Worm (Caenorhabditis elegans): ENCODE measurements around the gene srg-46.

The srg-46 gene

DNA sequence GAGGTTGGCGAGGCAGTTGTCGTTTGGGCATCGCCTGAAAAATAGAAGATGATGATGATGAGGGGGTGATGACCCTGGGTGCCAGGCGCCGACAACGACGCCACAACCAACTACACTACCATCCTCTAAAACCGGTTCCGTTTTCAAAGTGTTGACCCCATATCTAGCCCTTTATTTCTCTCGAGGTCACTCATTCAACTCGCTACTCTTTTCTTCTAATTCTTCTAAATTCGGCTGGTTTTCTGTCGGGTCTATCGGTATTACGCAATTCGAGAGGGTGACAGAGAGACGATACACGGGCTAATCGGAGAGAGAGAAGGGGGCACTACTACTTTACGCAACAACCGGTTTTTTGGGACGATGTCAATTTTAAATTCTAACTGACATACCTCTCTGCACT lies 7.8 kb downstream of the srg-46 start (continued):
- no peak for TF ChIP-seq F10B5.3 (tag; optimal IDR thresholded peaks at IDR 0.05)
- no peak for TF ChIP-seq ceh-28 (tag; optimal IDR thresholded peaks at IDR 0.05)
- TF ChIP-seq nhr-77 (tag; optimal IDR thresholded peaks at IDR 0.05) = no peak
- peak; percentile 26 for TF ChIP-seq dve-1 (tag; optimal IDR thresholded peaks at IDR 0.05; ENCODE audit: insufficient read depth)
- no peak for TF ChIP-seq F26F4.8 (GFP tag; conservative IDR thresholded peaks at IDR 0.05)
- TF ChIP-seq lin-29 (GFP tag; IDR thresholded peaks at IDR 0.05) = no peak
- no peak for TF ChIP-seq ztf-11 (tag; optimal IDR thresholded peaks at IDR 0.05)
- TF ChIP-seq saeg-2 (GFP tag; IDR thresholded peaks at IDR 0.05) = no peak
- no peak for TF ChIP-seq T20F7.1 (GFP tag; optimal IDR thresholded peaks at IDR 0.05)

DNA sequence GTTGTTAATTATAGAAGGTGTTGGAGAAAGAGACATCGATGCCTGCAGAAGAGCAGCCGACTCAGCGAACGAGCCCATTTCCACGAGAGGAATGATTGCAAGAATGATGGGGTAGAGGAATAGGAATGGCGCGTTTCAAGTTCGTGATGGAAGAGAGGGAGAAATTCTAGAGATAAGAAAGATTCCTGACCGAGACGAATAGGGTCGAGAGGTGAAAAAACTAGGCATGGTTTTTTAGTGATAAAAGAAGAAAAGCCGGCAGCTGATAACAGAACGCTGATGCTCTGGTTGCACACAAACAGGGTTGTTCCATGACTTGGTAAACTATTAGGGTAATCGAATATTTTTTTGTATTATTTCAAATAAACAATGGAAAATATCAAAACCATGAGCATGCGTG lies 9.3 kb downstream of the srg-46 start:
- TF ChIP-seq zip-2 (tag; optimal IDR thresholded peaks at IDR 0.05) = no peak
- TF ChIP-seq nhr-111 (GFP tag; optimal IDR thresholded peaks at IDR 0.05) = no peak
- TF ChIP-seq ctbp-1 (GFP tag; IDR thresholded peaks at IDR 0.05) = no peak
- no peak for TF ChIP-seq spr-3 (GFP tag; optimal IDR thresholded peaks at IDR 0.05)
- TF ChIP-seq ZK546.5 (tag; optimal IDR thresholded peaks at IDR 0.05) = no peak
- no peak for TF ChIP-seq ces-1 (GFP tag; optimal IDR thresholded peaks at IDR 0.05)
- TF ChIP-seq fos-1 (tag; optimal IDR thresholded peaks at IDR 0.05) = no peak
- TF ChIP-seq F10B5.3 (tag; optimal IDR thresholded peaks at IDR 0.05) = no peak
- TF ChIP-seq dpl-1 (GFP tag; optimal IDR thresholded peaks at IDR 0.05) = no peak
- no peak for TF ChIP-seq gei-8 (GFP tag; optimal IDR thresholded peaks at IDR 0.05)
- no peak for TF ChIP-seq snpc-4 (tag; optimal IDR thresholded peaks at IDR 0.05)
- TF ChIP-seq hlh-30 (tag; optimal IDR thresholded peaks at IDR 0.05; ENCODE audit: insufficient read depth) = peak; percentile 29
- no peak for TF ChIP-seq duxl-1 (tag; optimal IDR thresholded peaks at IDR 0.05; ENCODE audit: poor library complexity)
- no peak for TF ChIP-seq Y105C5A.15 (GFP tag; IDR thresholded peaks at IDR 0.05)
- no peak for TF ChIP-seq T20F7.1 (GFP tag; optimal IDR thresholded peaks at IDR 0.05)
- TF ChIP-seq ceh-20 (GFP tag; IDR thresholded peaks at IDR 0.05) = no peak
- TF ChIP-seq lir-3 (tag; optimal IDR thresholded peaks at IDR 0.05) = no peak
- no peak for TF ChIP-seq F49E8.2 (tag; optimal IDR thresholded peaks at IDR 0.05; ENCODE audit: borderline replicate concordance)
- TF ChIP-seq unc-130 (GFP tag; optimal IDR thresholded peaks at IDR 0.05) = no peak
- TF ChIP-seq hlh-11 (tag; optimal IDR thresholded peaks at IDR 0.05) = peak; percentile 69
- TF ChIP-seq unc-39 (tag; optimal IDR thresholded peaks at IDR 0.05) = no peak
- TF ChIP-seq dve-1 (tag; optimal IDR thresholded peaks at IDR 0.05; ENCODE audit: insufficient read depth) = peak; percentile 64
- TF ChIP-seq mxl-2 (GFP tag; conservative IDR thresholded peaks at IDR 0.05) = no peak
- TF ChIP-seq saeg-2 (GFP tag; IDR thresholded peaks at IDR 0.05) = no peak
- no peak for TF ChIP-seq Y48G9A.11 (GFP tag; IDR thresholded peaks at IDR 0.05)
- no peak for TF ChIP-seq daf-12 (tag; optimal IDR thresholded peaks at IDR 0.05)
- TF ChIP-seq madf-9 (GFP tag; conservative IDR thresholded peaks at IDR 0.05) = no peak
- TF ChIP-seq nhr-77 (tag; optimal IDR thresholded peaks at IDR 0.05) = peak; percentile 75
- no peak for TF ChIP-seq lsy-2 (tag; optimal IDR thresholded peaks at IDR 0.05)
- TF ChIP-seq lin-38 (GFP tag; IDR thresholded peaks at IDR 0.05) = no peak
- no peak for TF ChIP-seq lin-15B (tag; optimal IDR thresholded peaks at IDR 0.05)
- no peak for TF ChIP-seq skn-1 (tag; optimal IDR thresholded peaks at IDR 0.05)
- TF ChIP-seq vab-7 (GFP tag; IDR thresholded peaks at IDR 0.05) = no peak
- no peak for TF ChIP-seq tra-1 (GFP tag; IDR thresholded peaks at IDR 0.05)
- TF ChIP-seq ceh-44 (GFP tag; IDR thresholded peaks at IDR 0.05) = no peak
- peak; percentile 24; the same call in 1 of the 2 replicates for TF ChIP-seq pha-4 (GFP tag; IDR thresholded peaks at IDR 0.05)
- TF ChIP-seq pha-4 (tag; optimal IDR thresholded peaks at IDR 0.05) = no peak
- TF ChIP-seq T26A8.4 (GFP tag; IDR thresholded peaks at IDR 0.05) = no peak
- peak; percentile 65; the same call in 1 of the 2 replicates for TF ChIP-seq lin-1 (GFP tag; IDR thresholded peaks at IDR 0.05)
- TF ChIP-seq ZK337.2 (GFP tag; IDR thresholded peaks at IDR 0.05) = no peak
- TF ChIP-seq ztf-7 (tag; optimal IDR thresholded peaks at IDR 0.05) = no peak
- no peak for TF ChIP-seq lin-29 (GFP tag; IDR thresholded peaks at IDR 0.05)
- no peak for TF ChIP-seq ceh-62 (tag; optimal IDR thresholded peaks at IDR 0.05)
- TF ChIP-seq rbr-2 (tag; optimal IDR thresholded peaks at IDR 0.05) = no peak
- TF ChIP-seq tag-97 (GFP tag; IDR thresholded peaks at IDR 0.05) = no peak
- TF ChIP-seq arid-1 (GFP tag; conservative IDR thresholded peaks at IDR 0.05) = no peak
- TF ChIP-seq mdt-29 (GFP tag; IDR thresholded peaks at IDR 0.05) = no peak
